Fruit fly (Drosophila melanogaster) whole organism, prepupa: Measurements from ENCODE around the gene lz.
A peak's percentile ranks its signal among the peaks of the same experiment; 100 is the strongest.

Source experiments
- CG10631 ChIP-seq: fragments of 200-800 bp; sonication (Bioruptor generic); optimal IDR thresholded peaks from 2 replicates; lab custom pipeline; 2016; ENCODE audit warnings: missing biosample characterization, missing genetic modification characterization
- CG10669 ChIP-seq: fragments of 200-800 bp; sonication (Bioruptor generic); optimal IDR thresholded peaks from 3 replicates; lab custom pipeline; 2018; ENCODE audit warnings: missing biosample characterization, mild to moderate bottlenecking, missing genetic modification characterization, moderate library complexity
- CG11294 ChIP-seq: fragments of 200-800 bp; sonication (Bioruptor generic); IDR thresholded peaks from 2 replicates; pipeline ENCODE4 v1.3.6; 2022; ENCODE audit warnings: missing biosample characterization, missing genetic modification characterization
- CG11762 ChIP-seq: fragments of 200-800 bp; sonication (Bioruptor generic); optimal IDR thresholded peaks from 3 replicates; lab custom pipeline; 2016; ENCODE audit warnings: missing biosample characterization, missing genetic modification characterization; ENCODE audit not compliant: insufficient read depth
- CG11902 ChIP-seq: fragments of 200-800 bp; sonication (Bioruptor generic); optimal IDR thresholded peaks from 3 replicates; lab custom pipeline; 2016; ENCODE audit warnings: missing biosample characterization, missing genetic modification characterization
- CG1621 ChIP-seq: fragments of 200-800 bp; sonication (Bioruptor generic); optimal IDR thresholded peaks from 3 replicates; lab custom pipeline; 2018; ENCODE audit warnings: missing biosample characterization, mild to moderate bottlenecking, missing genetic modification characterization
- CG3032 ChIP-seq: fragments of 200-800 bp; optimal IDR thresholded peaks from 2 replicates; lab custom pipeline; 2019; ENCODE audit warnings: missing biosample characterization, mild to moderate bottlenecking, missing genetic modification characterization, moderate library complexity
- CG31627 ChIP-seq: fragments of 200-800 bp; sonication (Bioruptor generic); optimal IDR thresholded peaks from 3 replicates; lab custom pipeline; 2016; ENCODE audit warnings: missing biosample characterization, missing genetic modification characterization
- CG32006 ChIP-seq: fragments of 200-800 bp; sonication (Bioruptor generic); optimal IDR thresholded peaks from 3 replicates; lab custom pipeline; 2017; ENCODE audit warnings: missing biosample characterization, mild to moderate bottlenecking, missing genetic modification characterization
- CG34406 ChIP-seq: fragments of 200-800 bp; sonication (Bioruptor generic); optimal IDR thresholded peaks from 3 replicates; lab custom pipeline; 2016; ENCODE audit warnings: missing biosample characterization, missing genetic modification characterization
- CG3919 ChIP-seq: fragments of 200-800 bp; sonication (Bioruptor generic); optimal IDR thresholded peaks from 3 replicates; lab custom pipeline; 2016; ENCODE audit warnings: missing biosample characterization, missing genetic modification characterization
- CG4318 ChIP-seq: fragments of 200-800 bp; sonication (Bioruptor generic); optimal IDR thresholded peaks from 3 replicates; lab custom pipeline; 2017; ENCODE audit warnings: missing biosample characterization, mild to moderate bottlenecking, missing genetic modification characterization
- CG6163 ChIP-seq: fragments of 200-800 bp; sonication (Bioruptor generic); IDR thresholded peaks from 3 replicates; pipeline ENCODE4 v1.3.6; 2022; ENCODE audit warnings: missing biosample characterization, missing genetic modification characterization
- CG6276 ChIP-seq: fragments of 200-800 bp; sonication (Bioruptor generic); optimal IDR thresholded peaks from 2 replicates; lab custom pipeline; 2017; ENCODE audit warnings: missing biosample characterization, mild to moderate bottlenecking, missing genetic modification characterization
- CG6792 ChIP-seq: fragments of 200-800 bp; sonication (Bioruptor generic); optimal IDR thresholded peaks from 3 replicates; lab custom pipeline; 2016; ENCODE audit warnings: missing biosample characterization, missing genetic modification characterization
- CG6808 ChIP-seq: fragments of 200-800 bp; sonication (Bioruptor generic); optimal IDR thresholded peaks from 3 replicates; lab custom pipeline; 2017; ENCODE audit warnings: missing biosample characterization, missing genetic modification characterization, mild to moderate bottlenecking, moderate library complexity, missing genetic modification reagents
- CG6854 ChIP-seq: fragments of 200-800 bp; sonication (Bioruptor generic); optimal IDR thresholded peaks from 2 replicates; lab custom pipeline; 2017; ENCODE audit warnings: missing biosample characterization, mild to moderate bottlenecking, missing genetic modification characterization
- CG8119 ChIP-seq: fragments of 200-800 bp; sonication (Bioruptor generic); IDR thresholded peaks from 3 replicates; pipeline ENCODE4 v1.3.6; 2022; ENCODE audit warnings: missing biosample characterization, missing genetic modification characterization
- CG8632 ChIP-seq: fragments of 200-800 bp; sonication (Bioruptor generic); optimal IDR thresholded peaks from 3 replicates; lab custom pipeline; 2016; ENCODE audit warnings: missing biosample characterization, missing genetic modification characterization
- Eip75B ChIP-seq: fragments of 200-800 bp; sonication (Bioruptor generic); optimal IDR thresholded peaks from 3 replicates; lab custom pipeline; 2016; ENCODE audit warnings: missing biosample characterization, missing genetic modification characterization
- Ets21C ChIP-seq: fragments of 200-800 bp; sonication (Bioruptor generic); optimal IDR thresholded peaks from 3 replicates; lab custom pipeline; 2016; ENCODE audit warnings: missing biosample characterization, missing genetic modification characterization
- Ets96B ChIP-seq: fragments of 200-800 bp; optimal IDR thresholded peaks from 2 replicates; lab custom pipeline; 2019; ENCODE audit warnings: missing biosample characterization, mild to moderate bottlenecking, missing genetic modification characterization, moderate library complexity
- Hr38 ChIP-seq: sonication (Bioruptor generic); optimal IDR thresholded peaks from 2 replicates; lab custom pipeline; 2016; ENCODE audit warnings: missing biosample characterization, missing genetic modification characterization
- Lpt ChIP-seq: fragments of 200-800 bp; sonication (Bioruptor generic); optimal IDR thresholded peaks from 3 replicates; lab custom pipeline; 2016; ENCODE audit warnings: missing biosample characterization, missing genetic modification characterization
- OdsH ChIP-seq: fragments of 200-800 bp; sonication (Bioruptor generic); optimal IDR thresholded peaks from 3 replicates; lab custom pipeline; 2016; ENCODE audit warnings: missing biosample characterization, missing genetic modification characterization
- Smox ChIP-seq: fragments of 200-800 bp; sonication (Bioruptor generic); optimal IDR thresholded peaks from 3 replicates; lab custom pipeline; 2016; ENCODE audit warnings: missing biosample characterization, missing genetic modification characterization
- Sox102F ChIP-seq: fragments of 200-800 bp; sonication (Bioruptor generic); optimal IDR thresholded peaks from 2 replicates; lab custom pipeline; 2016; ENCODE audit warnings: missing biosample characterization, mild to moderate bottlenecking, missing genetic modification characterization
- Sox14 ChIP-seq: fragments of 200-800 bp; sonication (Bioruptor generic); optimal IDR thresholded peaks from 3 replicates; lab custom pipeline; 2016; ENCODE audit warnings: missing biosample characterization, missing genetic modification characterization
- Sox15 ChIP-seq: fragments of 200-800 bp; sonication (Bioruptor generic); optimal IDR thresholded peaks from 3 replicates; lab custom pipeline; 2016; ENCODE audit warnings: missing biosample characterization, missing genetic modification characterization
- achi ChIP-seq: fragments of 200-800 bp; sonication (Bioruptor generic); optimal IDR thresholded peaks from 3 replicates; lab custom pipeline; 2016; ENCODE audit warnings: missing biosample characterization, missing genetic modification characterization
- acj6 ChIP-seq: fragments of 200-800 bp; sonication (Bioruptor generic); optimal IDR thresholded peaks from 3 replicates; lab custom pipeline; 2016; ENCODE audit warnings: missing biosample characterization, missing genetic modification characterization
- cyc ChIP-seq: fragments of 200-800 bp; sonication (Bioruptor generic); optimal IDR thresholded peaks from 3 replicates; lab custom pipeline; 2016; ENCODE audit warnings: missing biosample characterization, missing genetic modification characterization
- dsx ChIP-seq: fragments of 200-800 bp; optimal IDR thresholded peaks from 3 replicates; lab custom pipeline; 2019; ENCODE audit warnings: missing biosample characterization, mild to moderate bottlenecking, missing genetic modification characterization, moderate library complexity; ENCODE audit not compliant: poor library complexity, severe bottlenecking
- eg ChIP-seq: fragments of 200-800 bp; sonication (Bioruptor generic); IDR thresholded peaks from 3 replicates; pipeline ENCODE4 v1.3.6; 2022; ENCODE audit warnings: missing biosample characterization, missing genetic modification characterization
- esn ChIP-seq: fragments of 200-800 bp; sonication (Bioruptor generic); optimal IDR thresholded peaks from 2 replicates; lab custom pipeline; 2016; ENCODE audit warnings: missing biosample characterization, mild to moderate bottlenecking, missing genetic modification characterization, moderate library complexity
- fd85E ChIP-seq: fragments of 200-800 bp; sonication (Bioruptor generic); optimal IDR thresholded peaks from 3 replicates; lab custom pipeline; 2016; ENCODE audit warnings: missing biosample characterization, missing genetic modification characterization
- fkh ChIP-seq: fragments of 200-800 bp; sonication (Bioruptor generic); optimal IDR thresholded peaks from 3 replicates; lab custom pipeline; 2017; ENCODE audit warnings: missing biosample characterization, mild to moderate bottlenecking, missing genetic modification characterization, moderate library complexity
- pdm3 ChIP-seq: fragments of 200-800 bp; sonication (Bioruptor generic); optimal IDR thresholded peaks from 3 replicates; lab custom pipeline; 2016; ENCODE audit warnings: missing biosample characterization, missing genetic modification characterization
- salr ChIP-seq, 2 experiments: fragments of 200-800 bp; sonication (Bioruptor generic); optimal IDR thresholded peaks; 3 replicates each; lab custom pipeline; 2016 to 2018; ENCODE audit warnings: missing biosample characterization in 2 of 2, missing genetic modification characterization in 2 of 2, mild to moderate bottlenecking in 1 of 2
- svp ChIP-seq: fragments of 200-800 bp; sonication (Bioruptor generic); peaks from one replicate; lab custom pipeline; 2016; ENCODE audit warnings: missing biosample characterization, missing genetic modification characterization
- topi ChIP-seq: fragments of 200-800 bp; sonication (Bioruptor generic); optimal IDR thresholded peaks from 3 replicates; lab custom pipeline; 2016; ENCODE audit warnings: missing biosample characterization, missing genetic modification characterization
- vri ChIP-seq: fragments of 200-800 bp; sonication (Bioruptor generic); optimal IDR thresholded peaks from 3 replicates; lab custom pipeline; 2016; ENCODE audit warnings: missing biosample characterization, mild to moderate bottlenecking, missing genetic modification characterization

The lz gene

dm6 chrX:9343480-9344477 is 59.3 kb downstream of the lz start (continued):
- TF ChIP-seq Ets96B (tag; lab: Kevin White, UChicago): peak; percentile 87
- TF ChIP-seq CG11902 (GFP tag; lab: Kevin White, UChicago): peak; percentile 86
- peak; percentile 89 for TF ChIP-seq CG1621 (tag; lab: Kevin White, UChicago)
- peak; percentile 96 for TF ChIP-seq cyc (GFP tag; lab: Kevin White, UChicago)
- TF ChIP-seq Ets21C: peak; percentile 91
- peak; percentile 86 for TF ChIP-seq CG11762 (GFP tag; lab: Kevin White, UChicago)
- peak; percentile 81 for TF ChIP-seq CG8119 (GFP tag; lab: Robert Waterston, UW)
- peak; percentile 84 for TF ChIP-seq CG6854 (GFP tag; lab: Kevin White, UChicago)
- peak; percentile 47 for TF ChIP-seq CG3032
- peak; percentile 91 for TF ChIP-seq Smox (GFP tag; lab: Kevin White, UChicago)
- TF ChIP-seq CG4318 (GFP tag; lab: Kevin White, UChicago): peak; percentile 61
- TF ChIP-seq CG11294 (GFP tag; lab: Robert Waterston, UW): peak; percentile 75
- TF ChIP-seq CG8632 (GFP tag; lab: Kevin White, UChicago): peak; percentile 86
- peak; percentile 88 for TF ChIP-seq CG34406 (GFP tag; lab: Kevin White, UChicago)
- peak; percentile 83 for TF ChIP-seq dsx
- TF ChIP-seq Sox14 (GFP tag; lab: Kevin White, UChicago): peak; percentile 91

- TF ChIP-seq eg (GFP tag; lab: Robert Waterston, UW): no peak
- peak; percentile 59 for TF ChIP-seq Sox14 (GFP tag; lab: Kevin White, UChicago)
- peak; percentile 57 for TF ChIP-seq Sox102F (GFP tag; lab: Kevin White, UChicago)
- TF ChIP-seq acj6: peak; percentile 67
- peak; percentile 75 for TF ChIP-seq CG10669
- TF ChIP-seq achi: peak; percentile 68
- peak; percentile 72 for TF ChIP-seq vri (GFP tag; lab: Kevin White, UChicago)
- peak; percentile 75 for TF ChIP-seq CG31627
- TF ChIP-seq cyc (GFP tag; lab: Kevin White, UChicago): peak; percentile 76
- TF ChIP-seq CG10631 (GFP tag; lab: Kevin White, UChicago): peak; percentile 58
- TF ChIP-seq CG4318 (GFP tag; lab: Kevin White, UChicago): peak; percentile 41
- peak in 1 of 2 experiments; percentile 80 for TF ChIP-seq salr (GFP tag; optimal IDR thresholded peaks at IDR 0.05; lab: Kevin White, UChicago)
- peak; percentile 63 for TF ChIP-seq CG8632 (GFP tag; lab: Kevin White, UChicago)
- TF ChIP-seq CG32006 (GFP tag; lab: Kevin White, UChicago): peak; percentile 75
- TF ChIP-seq pdm3: peak; percentile 71
- peak; percentile 90 for TF ChIP-seq svp
- TF ChIP-seq CG6276: peak; percentile 55
- no peak for TF ChIP-seq fd85E (GFP tag; lab: Kevin White, UChicago)
- peak; percentile 71 for TF ChIP-seq CG34406 (GFP tag; lab: Kevin White, UChicago)
- TF ChIP-seq CG11762 (GFP tag; lab: Kevin White, UChicago): peak; percentile 67
- peak; percentile 71 for TF ChIP-seq esn (GFP tag; lab: Kevin White, UChicago)
- no peak; the same call in 1 of the 2 replicates for TF ChIP-seq CG11294 (GFP tag; lab: Robert Waterston, UW)
- peak; percentile 60 for TF ChIP-seq CG6808 (GFP tag; lab: Kevin White, UChicago)
- peak; percentile 68 for TF ChIP-seq CG11902 (GFP tag; lab: Kevin White, UChicago)
- TF ChIP-seq CG3032: peak; percentile 27
- TF ChIP-seq Eip75B: peak; percentile 63
- TF ChIP-seq CG3919 (GFP tag; lab: Kevin White, UChicago): peak; percentile 69
- peak; percentile 56; the same call in 2 of the 3 replicates for TF ChIP-seq CG8119 (GFP tag; lab: Robert Waterston, UW)
- peak; percentile 51 for TF ChIP-seq dsx
- peak; percentile 54 for TF ChIP-seq Ets21C
- peak; percentile 45 for TF ChIP-seq CG1621 (tag; lab: Kevin White, UChicago)
- TF ChIP-seq Ets96B (tag; lab: Kevin White, UChicago): peak; percentile 64
- TF ChIP-seq Lpt (GFP tag; lab: Kevin White, UChicago): peak; percentile 62
- peak; percentile 82 for TF ChIP-seq topi (GFP tag; lab: Kevin White, UChicago)
- peak; percentile 22 for TF ChIP-seq fkh (GFP tag; lab: Kevin White, UChicago)
- no peak for TF ChIP-seq Hr38
- TF ChIP-seq CG6792 (GFP tag; lab: Kevin White, UChicago): peak; percentile 72
- TF ChIP-seq Sox15: peak; percentile 72
- peak; percentile 62 for TF ChIP-seq Smox (GFP tag; lab: Kevin White, UChicago)
- peak; percentile 63 for TF ChIP-seq OdsH
- TF ChIP-seq CG6163 (GFP tag; lab: Robert Waterston, UW): no peak; the same call in 2 of the 3 replicates
These were observed 60.1 kb downstream of the lz start for dm6 chrX:9344482-9345106.
